Worm (Caenorhabditis elegans): ENCODE measurements around the gene F36D3.1.

- TF ChIP-seq C16A3.4 (tag; optimal IDR thresholded peaks at IDR 0.05) (no peak), ztf-11 (tag; optimal IDR thresholded peaks at IDR 0.05) (no peak), F16B12.6 (tag; optimal IDR thresholded peaks at IDR 0.05) (no peak), isw-1 (GFP tag; IDR thresholded peaks at IDR 0.05) (no peak), elt-2 (tag; optimal IDR thresholded peaks at IDR 0.05) (no peak)
Measured at ce11 chrV:16483044-16483443, 16.1 kb upstream of the F36D3.1 start, which contains the start of gene F57E7.2.
